Worm (Caenorhabditis elegans) whole organism, L4 larva: ENCODE measurements around the gene Y75B12B.11.

Source experiments
- D1046.2 ChIP-seq: fragments of 200-800 bp; sonication (Bioruptor generic); IDR thresholded peaks from 2 replicates; pipeline ENCODE4 v1.3.6; 2022; ENCODE audit warnings: missing genetic modification characterization, missing compliant biosample characterization
- F44E2.7 ChIP-seq: fragments of 200-800 bp; sonication (Bioruptor generic); IDR thresholded peaks from 2 replicates; pipeline ENCODE4 v2.1.2; 2022; ENCODE audit warnings: missing genetic modification characterization, missing compliant biosample characterization
- R02D3.7 ChIP-seq: fragments of 150-350 bp; sonication (generic microtip); optimal IDR thresholded peaks from 3 replicates; lab custom pipeline; 2014; ENCODE audit warnings: missing biosample characterization, missing genetic modification characterization
- Y48G9A.11 ChIP-seq: fragments of 200-800 bp; sonication (Bioruptor generic); IDR thresholded peaks from 2 replicates; pipeline ENCODE4 v1.3.6; 2022; ENCODE audit warnings: missing genetic modification reagents, missing genetic modification characterization, missing compliant biosample characterization
- Y75B8A.6 ChIP-seq: fragments of 200-800 bp; sonication (Bioruptor generic); IDR thresholded peaks from 2 replicates; pipeline ENCODE4 v1.3.6; 2022; ENCODE audit warnings: missing genetic modification reagents, missing genetic modification characterization, missing compliant biosample characterization
- ZK337.2 ChIP-seq: fragments of 200-800 bp; sonication (Bioruptor generic); IDR thresholded peaks from 2 replicates; pipeline ENCODE4 v1.3.6; 2022; ENCODE audit warnings: missing genetic modification reagents, missing genetic modification characterization, missing compliant biosample characterization
- aly-2 ChIP-seq: sonication (generic microtip); optimal IDR thresholded peaks from 2 replicates; lab custom pipeline; 2018; ENCODE audit warnings: missing biosample characterization, missing genetic modification characterization
- ceh-20 ChIP-seq: fragments of 200-800 bp; sonication (Bioruptor generic); IDR thresholded peaks from 2 replicates; pipeline ENCODE4 v1.3.6; 2022; ENCODE audit warnings: missing genetic modification reagents, missing genetic modification characterization, missing compliant biosample characterization
- ceh-62 ChIP-seq: sonication (generic microtip); optimal IDR thresholded peaks from 2 replicates; lab custom pipeline; 2017; ENCODE audit warnings: missing biosample characterization, missing genetic modification characterization
- ceh-82 ChIP-seq: sonication (generic microtip); optimal IDR thresholded peaks from 2 replicates; lab custom pipeline; 2017; ENCODE audit warnings: missing biosample characterization, missing genetic modification characterization
- ces-1 ChIP-seq: fragments of 150-350 bp; sonication (generic microtip); optimal IDR thresholded peaks from 4 replicates; lab custom pipeline; 2014; ENCODE audit warnings: missing biosample characterization, missing genetic modification reagents, missing genetic modification characterization
- cey-2 ChIP-seq: sonication (generic microtip); optimal IDR thresholded peaks from 3 replicates; lab custom pipeline; 2017; ENCODE audit warnings: missing genetic modification characterization, mild to moderate bottlenecking, missing compliant biosample characterization, antibody characterized with exemption, borderline replicate concordance; ENCODE audit not compliant: insufficient read depth
- ctbp-1 ChIP-seq: fragments of 200-800 bp; sonication (Bioruptor generic); IDR thresholded peaks from 2 replicates; pipeline ENCODE4 v1.3.6; 2022; ENCODE audit warnings: missing genetic modification reagents, missing genetic modification characterization, missing compliant biosample characterization
- daf-12 ChIP-seq: fragments of 150-350 bp; optimal IDR thresholded peaks from 2 replicates; lab custom pipeline; 2014; ENCODE audit warnings: missing biosample characterization, missing genetic modification reagents, missing genetic modification characterization
- daf-19 ChIP-seq: fragments of 200-800 bp; sonication (Bioruptor generic); conservative IDR thresholded peaks from 2 replicates; pipeline ENCODE4 v1.3.6; 2022; ENCODE audit warnings: missing genetic modification characterization, missing compliant biosample characterization
- daf-8 ChIP-seq: fragments of 200-800 bp; sonication (Bioruptor generic); IDR thresholded peaks from 2 replicates; pipeline ENCODE4 v1.3.6; 2022; ENCODE audit warnings: missing genetic modification characterization, missing compliant biosample characterization
- duxl-1 ChIP-seq: sonication (generic microtip); optimal IDR thresholded peaks from 2 replicates; lab custom pipeline; 2016; ENCODE audit warnings: mild to moderate bottlenecking, missing genetic modification characterization, moderate library complexity, missing compliant biosample characterization; ENCODE audit not compliant: poor library complexity
- fos-1 ChIP-seq: fragments of 150-350 bp; optimal IDR thresholded peaks from 2 replicates; lab custom pipeline; 2014; ENCODE audit warnings: missing biosample characterization, missing genetic modification characterization
- gei-8 ChIP-seq: fragments of 200-800 bp; sonication (Bioruptor generic); optimal IDR thresholded peaks from 2 replicates; lab custom pipeline; 2018; ENCODE audit warnings: mild to moderate bottlenecking, missing genetic modification characterization, missing compliant biosample characterization
- hif-1 ChIP-seq, 2 experiments: sonication (generic microtip); optimal IDR thresholded peaks; 2 replicates each; lab custom pipeline; 2016 to 2017; ENCODE audit warnings: missing compliant biosample characterization in 2 of 2, missing genetic modification characterization in 2 of 2, missing genetic modification reagents in 2 of 2, missing genotype in 2 of 2, mild to moderate bottlenecking in 1 of 2
- hlh-11 ChIP-seq: fragments of 200-800 bp; sonication (Bioruptor generic); optimal IDR thresholded peaks from 2 replicates; lab custom pipeline; 2018; ENCODE audit warnings: mild to moderate bottlenecking, missing genetic modification characterization, missing compliant biosample characterization
- hmg-1.1 ChIP-seq: fragments of 200-800 bp; sonication (Bioruptor generic); IDR thresholded peaks from 2 replicates; pipeline ENCODE4 v1.3.6; 2022; ENCODE audit warnings: missing genetic modification reagents, missing genetic modification characterization, missing compliant biosample characterization
- lin-1 ChIP-seq: fragments of 200-800 bp; sonication (Bioruptor generic); IDR thresholded peaks from 2 replicates; pipeline ENCODE4 v1.3.6; 2022; ENCODE audit warnings: missing genetic modification reagents, missing genetic modification characterization, missing compliant biosample characterization
- lin-15B ChIP-seq: fragments of 150-350 bp; sonication (generic microtip); optimal IDR thresholded peaks from 3 replicates; lab custom pipeline; 2014; ENCODE audit warnings: missing biosample characterization, missing genetic modification characterization
- lin-38 ChIP-seq: fragments of 200-800 bp; sonication (Bioruptor generic); IDR thresholded peaks from 2 replicates; pipeline ENCODE4 v1.3.6; 2022; ENCODE audit warnings: missing genetic modification reagents, missing genetic modification characterization, missing compliant biosample characterization
- lin-39 ChIP-seq: fragments of 150-350 bp; optimal IDR thresholded peaks from 2 replicates; lab custom pipeline; 2014; ENCODE audit warnings: missing biosample characterization, missing genetic modification reagents, missing genetic modification characterization
- lir-3 ChIP-seq: sonication (generic microtip); optimal IDR thresholded peaks from 2 replicates; lab custom pipeline; 2016; ENCODE audit warnings: mild to moderate bottlenecking, missing genetic modification characterization, missing compliant biosample characterization
- madf-5 ChIP-seq, 2 experiments: fragments of 200-800 bp; sonication (Bioruptor generic); IDR thresholded peaks; 2 replicates each; pipeline ENCODE4 v1.3.6; 2022; ENCODE audit warnings: missing compliant biosample characterization in 2 of 2, missing genetic modification characterization in 2 of 2
- mdl-1 ChIP-seq, 2 experiments: fragments of 150-350 bp in 1 of 2; sonication (generic microtip) in 1 of 2; optimal IDR thresholded peaks; 2 replicates each; lab custom pipeline; 2014 to 2017; ENCODE audit warnings: missing biosample characterization in 2 of 2, missing genetic modification characterization in 2 of 2
- mdt-29 ChIP-seq: fragments of 200-800 bp; sonication (Bioruptor generic); IDR thresholded peaks from 2 replicates; pipeline ENCODE4 v1.3.6; 2022; ENCODE audit warnings: missing genetic modification reagents, missing genetic modification characterization, missing compliant biosample characterization
- mep-1 ChIP-seq: fragments of 150-350 bp; sonication (generic microtip); optimal IDR thresholded peaks from 3 replicates; lab custom pipeline; 2014; ENCODE audit warnings: missing biosample characterization, missing genetic modification characterization
- mes-2 ChIP-seq: sonication (generic microtip); optimal IDR thresholded peaks from 2 replicates; lab custom pipeline; 2016; ENCODE audit warnings: missing genotype, mild to moderate bottlenecking, missing genetic modification characterization, missing compliant biosample characterization; ENCODE audit not compliant: poor library complexity, severe bottlenecking
- mxl-2 ChIP-seq: fragments of 200-800 bp; sonication (Bioruptor generic); conservative IDR thresholded peaks from 2 replicates; pipeline ENCODE4 v1.3.6; 2022; ENCODE audit warnings: missing genetic modification reagents, missing genetic modification characterization, missing compliant biosample characterization
- nhr-11 ChIP-seq: fragments of 150-350 bp; optimal IDR thresholded peaks from 2 replicates; lab custom pipeline; 2014; ENCODE audit warnings: missing biosample characterization, missing genetic modification characterization
- nhr-111 ChIP-seq: fragments of 200-800 bp; sonication (Bioruptor generic); optimal IDR thresholded peaks from 2 replicates; lab custom pipeline; 2018; ENCODE audit warnings: mild to moderate bottlenecking, missing genetic modification characterization, missing compliant biosample characterization
- nhr-41 ChIP-seq: fragments of 200-800 bp; sonication (Bioruptor generic); IDR thresholded peaks from 2 replicates; pipeline ENCODE4 v1.3.6; 2022; ENCODE audit warnings: missing genetic modification reagents, missing genetic modification characterization, missing compliant biosample characterization
- nhr-6 ChIP-seq: fragments of 150-350 bp; optimal IDR thresholded peaks from 2 replicates; lab custom pipeline; 2014; ENCODE audit warnings: missing biosample characterization, missing genetic modification characterization
- nhr-77 ChIP-seq: fragments of 150-350 bp; optimal IDR thresholded peaks from 2 replicates; lab custom pipeline; 2014; ENCODE audit warnings: missing biosample characterization, missing genetic modification characterization
- pqm-1 ChIP-seq: sonication (generic microtip); optimal IDR thresholded peaks from 2 replicates; lab custom pipeline; 2017; ENCODE audit warnings: missing biosample characterization, missing genetic modification characterization
- rbr-2 ChIP-seq: sonication (generic microtip); optimal IDR thresholded peaks from 2 replicates; lab custom pipeline; 2016; ENCODE audit warnings: missing genotype, missing genetic modification characterization, missing compliant biosample characterization
- saeg-2 ChIP-seq: fragments of 200-800 bp; sonication (Bioruptor generic); IDR thresholded peaks from 2 replicates; pipeline ENCODE4 v1.3.6; 2022; ENCODE audit warnings: missing genetic modification reagents, missing genetic modification characterization, missing compliant biosample characterization
- set-16 ChIP-seq: fragments of 200-800 bp; sonication (Bioruptor generic); IDR thresholded peaks from 2 replicates; pipeline ENCODE4 v1.3.6; 2022; ENCODE audit warnings: missing genetic modification reagents, missing genetic modification characterization, missing compliant biosample characterization
- spr-3 ChIP-seq: fragments of 200-800 bp; sonication (Bioruptor generic); optimal IDR thresholded peaks from 2 replicates; lab custom pipeline; 2018; ENCODE audit warnings: mild to moderate bottlenecking, missing genetic modification characterization, missing compliant biosample characterization
- tag-97 ChIP-seq: fragments of 200-800 bp; sonication (Bioruptor generic); IDR thresholded peaks from 2 replicates; pipeline ENCODE4 v1.3.6; 2022; ENCODE audit warnings: missing genetic modification characterization, missing compliant biosample characterization
- tra-1 ChIP-seq: fragments of 200-800 bp; sonication (Bioruptor generic); IDR thresholded peaks from 2 replicates; pipeline ENCODE4 v1.3.6; 2022; ENCODE audit warnings: missing genetic modification reagents, missing genetic modification characterization, missing compliant biosample characterization
- unc-130 ChIP-seq: sonication (generic microtip); optimal IDR thresholded peaks from 2 replicates; lab custom pipeline; 2016; ENCODE audit warnings: missing genetic modification reagents, missing genetic modification characterization, missing compliant biosample characterization
- unc-39 ChIP-seq: sonication (generic microtip); optimal IDR thresholded peaks from 2 replicates; lab custom pipeline; 2017; ENCODE audit warnings: missing biosample characterization, missing genetic modification characterization
- unc-62 ChIP-seq, 3 experiments: fragments of 150-350 bp in 1 of 3; sonication (generic microtip); optimal IDR thresholded peaks in 2 of 3; peaks in 1 of 3; 1 replicate in 1 of 3; 2 replicates in 2 of 3; lab custom pipeline; 2014 to 2017; ENCODE audit warnings: missing biosample characterization in 3 of 3, missing genetic modification characterization in 3 of 3, missing genetic modification reagents in 3 of 3, missing genotype in 1 of 3
- vab-7 ChIP-seq: fragments of 200-800 bp; sonication (Bioruptor generic); IDR thresholded peaks from 2 replicates; pipeline ENCODE4 v1.3.6; 2022; ENCODE audit warnings: missing genetic modification reagents, missing genetic modification characterization, missing compliant biosample characterization
- ztf-11 ChIP-seq: fragments of 150-350 bp; optimal IDR thresholded peaks from 2 replicates; lab custom pipeline; 2014; ENCODE audit warnings: missing biosample characterization, missing genetic modification characterization
- ztf-7 ChIP-seq: fragments of 150-350 bp; optimal IDR thresholded peaks from 2 replicates; lab custom pipeline; 2014; ENCODE audit warnings: missing biosample characterization, missing genetic modification characterization

Y75B12B.11 gene

ce11 chrV:15189567-15189966 lies 1.5 kb upstream of the Y75B12B.11 start, which contains the start of gene cyn-3 (continued):
- no peak for TF ChIP-seq R02D3.7
- TF ChIP-seq D1046.2, result no peak
- peak in 1 of 2 experiments; percentile 60 for TF ChIP-seq hif-1 (tag; optimal IDR thresholded peaks at IDR 0.05; lab: Kevin White, UChicago)
- TF ChIP-seq duxl-1 (tag; lab: Kevin White, UChicago), result peak; percentile 51
- no peak for TF ChIP-seq F44E2.7 (GFP tag; lab: Robert Waterston, UW)
- no peak for TF ChIP-seq nhr-41 (GFP tag; lab: Robert Waterston, UW)
- TF ChIP-seq ceh-62 (tag; lab: Kevin White, UChicago), result no peak
- TF ChIP-seq hmg-1.1 (GFP tag; lab: Robert Waterston, UW), result peak; percentile 55
- peak; percentile 81 for TF ChIP-seq rbr-2 (tag; lab: Kevin White, UChicago)
- TF ChIP-seq set-16 (GFP tag; lab: Robert Waterston, UW), result no peak
- peak; percentile 69 for TF ChIP-seq nhr-11 (tag; lab: Kevin White, UChicago)
- peak; percentile 86 for TF ChIP-seq mep-1
- TF ChIP-seq ctbp-1 (GFP tag; lab: Robert Waterston, UW), result peak; percentile 67
- TF ChIP-seq ZK337.2 (GFP tag; lab: Robert Waterston, UW), result no peak
- TF ChIP-seq lir-3 (tag; lab: Kevin White, UChicago), result no peak
- no peak for TF ChIP-seq vab-7 (GFP tag; lab: Robert Waterston, UW)
- peak; percentile 99 for TF ChIP-seq nhr-6 (tag; lab: Kevin White, UChicago)
- TF ChIP-seq ztf-7 (tag; lab: Kevin White, UChicago), result peak; percentile 63
- TF ChIP-seq unc-62 (GFP tag; optimal IDR thresholded peaks at IDR 0.05 in 1 of 2; lab: Kevin White, UChicago), result peak in 1 of 2 experiments; percentile 85
- no peak for TF ChIP-seq unc-62 (tag; optimal IDR thresholded peaks at IDR 0.05; lab: Kevin White, UChicago)
- no peak for TF ChIP-seq fos-1 (tag; lab: Kevin White, UChicago)
- no peak for TF ChIP-seq daf-19 (GFP tag; lab: Robert Waterston, UW)
- no peak for TF ChIP-seq tra-1 (GFP tag; lab: Robert Waterston, UW)
- TF ChIP-seq tag-97 (GFP tag; lab: Robert Waterston, UW), result no peak
- TF ChIP-seq daf-12 (tag; lab: Kevin White, UChicago), result no peak
- peak; percentile 31 for TF ChIP-seq unc-130 (GFP tag; lab: Kevin White, UChicago)
- TF ChIP-seq ceh-20 (GFP tag; lab: Robert Waterston, UW), result no peak
- TF ChIP-seq ces-1 (GFP tag; lab: Kevin White, UChicago), result no peak
- TF ChIP-seq cey-2 (tag; lab: Kevin White, UChicago), result no peak
- no peak for TF ChIP-seq daf-8 (GFP tag; lab: Robert Waterston, UW)
- 0 out of 2 replicates have a peak, but pooled peaks have one; percentile 20 for TF ChIP-seq mdt-29 (GFP tag; lab: Robert Waterston, UW)
- no peak for TF ChIP-seq Y75B8A.6 (GFP tag; lab: Robert Waterston, UW)
- TF ChIP-seq aly-2 (tag; lab: Kevin White, UChicago), result no peak
- TF ChIP-seq mdl-1 (tag; optimal IDR thresholded peaks at IDR 0.05; lab: Kevin White, UChicago), result peak in 1 of 2 experiments; percentile 31
- no peak for TF ChIP-seq mxl-2
- TF ChIP-seq gei-8, result no peak
- no peak for TF ChIP-seq spr-3 (GFP tag; lab: Kevin White, UChicago)
- no peak for TF ChIP-seq nhr-111 (GFP tag; lab: Kevin White, UChicago)
- TF ChIP-seq Y48G9A.11 (GFP tag; lab: Robert Waterston, UW), result no peak
- no peak for TF ChIP-seq lin-1 (GFP tag; lab: Robert Waterston, UW)
- TF ChIP-seq saeg-2 (GFP tag; lab: Robert Waterston, UW), result no peak
- TF ChIP-seq madf-5 (GFP tag; IDR thresholded peaks at IDR 0.05; lab: Robert Waterston, UW), result no peak
- peak; percentile 98 for TF ChIP-seq lin-38 (GFP tag; lab: Robert Waterston, UW)
- TF ChIP-seq ceh-82, result no peak
- TF ChIP-seq nhr-77 (tag; lab: Kevin White, UChicago), result peak; percentile 82
- no peak for TF ChIP-seq ztf-11 (tag; lab: Kevin White, UChicago)
- no peak for TF ChIP-seq unc-39
- peak; percentile 73 for TF ChIP-seq hlh-11
- peak; percentile 46 for TF ChIP-seq lin-15B
- TF ChIP-seq mes-2, result peak; percentile 92
- no peak for TF ChIP-seq lin-39
- TF ChIP-seq pqm-1 (tag; lab: Kevin White, UChicago), result no peak
